Fruit fly (Drosophila melanogaster): Measurements from ENCODE around the gene CG5880.

The CG5880 gene

DNA sequence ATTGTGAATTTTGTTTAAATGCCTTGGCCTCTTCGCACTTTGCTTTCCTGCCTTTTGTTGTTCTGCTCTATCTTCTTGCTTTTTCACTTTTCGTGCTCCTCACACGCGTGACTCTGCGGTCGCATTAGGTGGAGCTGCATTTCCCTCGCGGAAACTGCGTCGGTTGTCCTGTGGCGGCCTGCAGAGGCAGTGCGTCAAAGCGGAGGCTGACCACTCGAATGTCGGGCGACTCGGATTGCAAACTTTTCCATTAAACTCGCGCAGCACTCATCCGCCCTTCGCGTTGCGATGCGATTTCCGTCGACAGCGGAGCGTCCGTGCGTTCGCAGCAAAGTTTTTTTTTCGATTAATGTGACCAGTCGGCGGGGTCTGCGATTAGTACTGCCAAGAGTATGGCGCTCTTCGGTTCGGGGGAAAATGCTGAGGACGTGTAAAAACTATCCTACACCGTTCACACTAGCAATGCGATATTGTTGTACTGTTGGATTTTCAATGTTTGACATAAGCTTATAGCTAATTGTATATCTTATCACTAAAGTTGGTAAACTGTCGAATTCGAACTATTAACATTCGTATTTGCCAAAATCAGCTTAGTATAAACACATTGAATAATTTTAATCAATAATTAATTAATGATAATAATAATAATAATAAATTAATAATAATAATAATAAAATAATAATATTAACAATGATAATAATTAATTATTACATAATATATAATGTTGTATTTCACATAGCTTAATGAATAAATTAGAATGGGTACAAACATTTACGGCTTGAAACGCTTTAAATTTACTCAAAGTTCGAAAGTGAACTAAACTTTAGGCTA lies 34.4 kb downstream of the CG5880 start, which contains the start of gene CG6051 (continued):
- TF ChIP-seq Hr51 (GFP tag; optimal IDR thresholded peaks at IDR 0.05) (peak in 1 of 2 experiments; percentile 61), jumu (GFP tag; optimal IDR thresholded peaks at IDR 0.05) (peak; percentile 10), CG4282 (GFP tag; optimal IDR thresholded peaks at IDR 0.05) (peak; percentile 31), GATAe (GFP tag; conservative IDR thresholded peaks at IDR 0.05) (no peak), bcd (GFP tag; optimal IDR thresholded peaks at IDR 0.05) (peak; percentile 61), CG9932 (GFP tag; IDR thresholded peaks at IDR 0.05) (no peak), Oli (tag; optimal IDR thresholded peaks at IDR 0.05) (peak; percentile 25), NfI (GFP tag; optimal IDR thresholded peaks at IDR 0.05) (peak; percentile 66), BtbVII (GFP tag; optimal IDR thresholded peaks at IDR 0.05) (peak; percentile 54), tin (GFP tag; optimal IDR thresholded peaks at IDR 0.05) (peak; percentile 21), mirr (GFP tag; optimal IDR thresholded peaks at IDR 0.05) (peak; percentile 46), ci (GFP tag; IDR thresholded peaks at IDR 0.05) (no peak), Tbp (GFP tag; optimal IDR thresholded peaks at IDR 0.05) (no peak), Gug (GFP tag; IDR thresholded peaks at IDR 0.05) (peak; percentile 58; the same call in 1 of the 4 replicates), chn (GFP tag; optimal IDR thresholded peaks at IDR 0.05) (peak; percentile 8), tap (tag; optimal IDR thresholded peaks at IDR 0.05) (peak; percentile 44), CG1832 (GFP tag; optimal IDR thresholded peaks at IDR 0.05) (peak; percentile 3), Hand (GFP tag; optimal IDR thresholded peaks at IDR 0.05) (peak; percentile 59), fu2 (GFP tag; optimal IDR thresholded peaks at IDR 0.05) (peak; percentile 46), knrl (GFP tag; IDR thresholded peaks at IDR 0.05; ENCODE audit: partially characterized antibody) (no peak), lbe (GFP tag; optimal IDR thresholded peaks at IDR 0.05) (no peak), Abd-B (GFP tag; optimal IDR thresholded peaks at IDR 0.05) (peak; percentile 56), Side (GFP tag; optimal IDR thresholded peaks at IDR 0.05) (peak; percentile 41), Scr (GFP tag; IDR thresholded peaks at IDR 0.05; ENCODE audit: partially characterized antibody) (no peak), fd64A (GFP tag; optimal IDR thresholded peaks at IDR 0.05) (peak; percentile 40), oc (tag; optimal IDR thresholded peaks at IDR 0.05) (peak; percentile 45), scrt (GFP tag; optimal IDR thresholded peaks at IDR 0.05) (peak; percentile 5), pros (GFP tag; optimal IDR thresholded peaks at IDR 0.05) (no peak), phol (tag; optimal IDR thresholded peaks at IDR 0.05) (peak; percentile 72), amos (GFP tag; IDR thresholded peaks at IDR 0.05; ENCODE audit: partially characterized antibody) (no peak), CG34376 (GFP tag; optimal IDR thresholded peaks at IDR 0.05) (peak; percentile 71), Sin3A (optimal IDR thresholded peaks at IDR 0.05) (no peak), Ets97D (GFP tag; optimal IDR thresholded peaks at IDR 0.05) (peak; percentile 53), CG15514 (GFP tag; optimal IDR thresholded peaks at IDR 0.05) (peak; percentile 48), CG12155 (GFP tag; optimal IDR thresholded peaks at IDR 0.05) (peak; percentile 41), slbo (GFP tag; IDR thresholded peaks at IDR 0.05) (no peak), danr (GFP tag; IDR thresholded peaks at IDR 0.05) (no peak), TFAM (GFP tag; optimal IDR thresholded peaks at IDR 0.05) (no peak), fd96Cb (tag; optimal IDR thresholded peaks at IDR 0.05) (peak; percentile 60), CG9876 (GFP tag; optimal IDR thresholded peaks at IDR 0.05) (peak; percentile 38), az2 (GFP tag; optimal IDR thresholded peaks at IDR 0.05) (peak; percentile 51), CG10209 (GFP tag; optimal IDR thresholded peaks at IDR 0.05) (peak; percentile 51), ash1 (GFP tag; optimal IDR thresholded peaks at IDR 0.05) (no peak), gem (tag; optimal IDR thresholded peaks at IDR 0.05) (peak; percentile 77), CG32772 (GFP tag; IDR thresholded peaks at IDR 0.05) (no peak), CG7556 (GFP tag; optimal IDR thresholded peaks at IDR 0.05) (peak; percentile 33), CG18619 (GFP tag; optimal IDR thresholded peaks at IDR 0.05) (peak; percentile 15), CG6654 (GFP tag; optimal IDR thresholded peaks at IDR 0.05) (no peak), CG2116 (GFP tag; optimal IDR thresholded peaks at IDR 0.05) (peak; percentile 28)

All from whole organism, embryonic.